Worm (Caenorhabditis elegans): ENCODE data around the gene F56C4.2.

ce11 chrIV:10599983-10600382, 39.1 kb upstream of the F56C4.2 start, which contains the start of gene R09H10.1:
- TF ChIP-seq nhr-237 (tag; optimal IDR thresholded peaks at IDR 0.05) (no peak), lin-11 (tag; optimal IDR thresholded peaks at IDR 0.05) (no peak), mdl-1 (tag; optimal IDR thresholded peaks at IDR 0.05) (no peak), ztf-11 (tag; optimal IDR thresholded peaks at IDR 0.05) (no peak), nhr-77 (tag; optimal IDR thresholded peaks at IDR 0.05) (no peak)
